Worm (Caenorhabditis elegans): ENCODE results near the gene F53F4.7.

Gene F53F4.7

DNA sequence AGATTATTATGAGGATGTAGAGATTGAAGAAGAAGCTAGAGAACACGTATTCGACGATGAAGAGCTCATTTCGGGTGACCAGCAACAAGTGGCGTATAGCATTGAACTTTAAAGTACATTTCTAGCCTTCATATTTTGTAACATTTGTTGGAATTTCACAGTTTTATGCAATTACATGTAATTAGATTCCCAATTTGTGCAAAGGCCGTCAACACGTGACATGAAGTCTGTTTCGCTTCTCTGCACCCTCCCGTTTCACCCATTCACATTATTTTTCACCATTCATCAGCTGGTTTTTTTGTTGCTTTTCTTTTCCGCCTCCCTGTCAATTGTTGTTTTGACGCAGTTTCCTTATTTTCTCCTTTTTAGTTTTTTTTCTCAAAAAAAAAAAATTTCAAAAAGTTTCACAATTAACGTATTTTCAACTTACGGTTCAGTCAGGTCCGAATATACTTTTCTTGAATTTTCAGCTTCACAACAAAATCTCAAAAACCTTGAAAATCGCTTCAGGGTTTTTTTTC, 13.4 kb upstream of the F53F4.7 start, which contains the start of gene sde-2:
Gene sde-2, plus strand, starts transcription at position 471 of the 521 bp plus-strand sequence.
- no peak for TF ChIP-seq lin-13 (tag; optimal IDR thresholded peaks at IDR 0.05)
- TF ChIP-seq ces-1 (GFP tag; optimal IDR thresholded peaks at IDR 0.05), result peak; percentile 82

DNA sequence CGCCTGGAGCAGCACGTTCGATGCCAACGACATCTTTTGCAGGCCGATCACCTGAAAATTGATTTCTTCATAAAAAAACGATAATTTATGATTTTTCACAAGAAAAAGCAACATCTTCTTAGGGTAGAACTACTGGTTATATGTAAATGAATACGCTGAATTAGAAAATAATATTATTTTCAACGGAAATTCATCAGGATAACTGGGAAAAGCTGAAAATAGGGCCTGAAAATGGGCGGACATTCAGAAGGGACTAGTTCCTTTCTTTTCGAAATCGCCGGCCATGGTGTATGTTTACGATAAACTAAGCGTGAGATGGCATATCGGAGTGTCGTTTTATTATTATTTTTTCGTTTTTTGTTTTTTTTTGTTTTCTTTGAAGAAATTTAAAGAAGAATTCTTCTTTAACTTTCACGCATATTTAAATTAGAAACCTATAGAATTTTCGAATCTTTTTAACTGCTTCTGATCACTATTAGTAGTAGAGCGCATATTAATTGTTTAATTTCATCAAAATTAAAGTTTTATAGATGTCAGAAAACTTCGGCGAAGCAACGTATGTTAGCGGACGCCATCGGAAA, 11.8 kb upstream of the F53F4.7 start, which contains the start of the genes nduv-2 and F53F4.12:
Gene nduv-2, minus strand, starts transcription at position 51 of the 581 bp plus-strand sequence.
Gene F53F4.12, plus strand, starts transcription at position 531 of the 581 bp plus-strand sequence.
- no peak for TF ChIP-seq tbx-8 (GFP tag; optimal IDR thresholded peaks at IDR 0.05)
- TF ChIP-seq blmp-1 (tag; optimal IDR thresholded peaks at IDR 0.05), result no peak
- TF ChIP-seq hlh-1 (tag; optimal IDR thresholded peaks at IDR 0.05), result no peak
- TF ChIP-seq ces-1 (GFP tag; optimal IDR thresholded peaks at IDR 0.05), result no peak
- no peak for TF ChIP-seq M03D4.4 (tag; optimal IDR thresholded peaks at IDR 0.05)
- TF ChIP-seq elt-1 (tag; optimal IDR thresholded peaks at IDR 0.05; ENCODE audit: borderline replicate concordance, insufficient read depth), result no peak
- TF ChIP-seq elt-3 (tag; optimal IDR thresholded peaks at IDR 0.05), result no peak
- TF ChIP-seq nhr-237 (tag; optimal IDR thresholded peaks at IDR 0.05), result no peak
- TF ChIP-seq cnd-1 (tag; optimal IDR thresholded peaks at IDR 0.05), result no peak
- TF ChIP-seq nhr-2 (tag; optimal IDR thresholded peaks at IDR 0.05), result no peak

DNA sequence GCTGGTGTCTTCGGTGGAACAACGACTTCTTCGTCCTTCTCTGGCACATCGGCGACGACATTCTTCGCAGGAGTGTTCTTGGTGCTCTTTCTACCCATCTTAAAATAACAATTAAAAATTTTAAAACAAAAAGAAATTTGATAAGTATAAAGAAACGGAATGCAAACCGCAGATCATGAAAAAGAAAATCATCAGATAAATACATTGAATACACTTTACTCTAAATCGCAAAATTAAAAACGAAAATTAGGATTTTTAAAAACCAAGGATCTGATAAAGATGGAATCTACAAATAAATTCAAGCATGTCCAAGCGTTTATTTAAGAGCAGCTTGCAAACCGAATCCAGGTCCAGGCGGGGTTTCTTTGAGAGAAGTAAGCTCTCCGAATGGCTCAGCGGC, 10.7 kb upstream of the F53F4.7 start, which contains the start of gene F53F4.11:
Gene F53F4.11, minus strand, starts transcription at position 101 of the 400 bp plus-strand sequence.
- TF ChIP-seq M03D4.4 (tag; optimal IDR thresholded peaks at IDR 0.05) (no peak), elt-1 (tag; optimal IDR thresholded peaks at IDR 0.05; ENCODE audit: borderline replicate concordance, insufficient read depth) (no peak), sem-2 (GFP tag; optimal IDR thresholded peaks at IDR 0.05) (no peak), ztf-11 (tag; optimal IDR thresholded peaks at IDR 0.05) (no peak), ceh-43 (GFP tag; optimal IDR thresholded peaks at IDR 0.05) (no peak), unc-62 (GFP tag; optimal IDR thresholded peaks at IDR 0.05) (no peak), nhr-12 (tag; optimal IDR thresholded peaks at IDR 0.05) (no peak), nhr-76 (tag; optimal IDR thresholded peaks at IDR 0.05) (no peak), nhr-237 (tag; optimal IDR thresholded peaks at IDR 0.05) (no peak), hlh-1 (tag; optimal IDR thresholded peaks at IDR 0.05) (no peak), unc-39 (tag; optimal IDR thresholded peaks at IDR 0.05) (no peak), flh-1 (GFP tag; optimal IDR thresholded peaks at IDR 0.05) (no peak), lin-13 (tag; optimal IDR thresholded peaks at IDR 0.05) (no peak), snpc-4 (tag; optimal IDR thresholded peaks at IDR 0.05) (no peak), ceh-39 (tag; optimal IDR thresholded peaks at IDR 0.05) (no peak), mab-5 (tag; optimal IDR thresholded peaks at IDR 0.05) (no peak), blmp-1 (tag; optimal IDR thresholded peaks at IDR 0.05) (no peak), ceh-83 (GFP tag; optimal IDR thresholded peaks at IDR 0.05) (no peak)

DNA sequence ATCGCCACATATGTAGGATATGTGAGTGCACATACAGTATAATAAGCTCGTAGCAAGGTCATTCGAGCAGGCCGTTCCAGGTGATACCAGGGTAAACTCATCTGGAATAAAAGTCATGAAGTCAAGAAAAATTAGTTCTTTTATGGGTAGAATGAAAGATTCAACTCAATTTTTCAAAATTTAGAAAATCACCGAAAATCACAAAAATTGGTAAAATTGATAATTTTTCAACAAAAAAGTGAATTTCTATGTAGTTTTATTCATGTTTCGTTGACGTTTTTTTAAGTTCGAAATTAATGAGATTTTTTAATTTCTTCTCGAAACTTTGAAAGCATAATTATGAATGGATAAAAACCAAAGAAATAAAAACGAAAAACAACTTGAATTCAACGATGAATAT, 8.0 kb upstream of the F53F4.7 start, which contains the start of gene F53F4.16:
Gene F53F4.16, minus strand, starts transcription at position 101 of the 400 bp plus-strand sequence.
- TF ChIP-seq sem-2 (GFP tag; optimal IDR thresholded peaks at IDR 0.05) (no peak), nhr-28 (tag; optimal IDR thresholded peaks at IDR 0.05) (no peak), pha-4 (tag; optimal IDR thresholded peaks at IDR 0.05) (no peak), bed-3 (GFP tag; optimal IDR thresholded peaks at IDR 0.05) (no peak), unc-120 (tag; optimal IDR thresholded peaks at IDR 0.05; ENCODE audit: poor library complexity, severe bottlenecking) (no peak), ceh-39 (tag; optimal IDR thresholded peaks at IDR 0.05) (no peak), sptf-1 (tag; optimal IDR thresholded peaks at IDR 0.05) (no peak), snpc-4 (tag; optimal IDR thresholded peaks at IDR 0.05) (no peak), M03D4.4 (tag; optimal IDR thresholded peaks at IDR 0.05) (no peak), zip-8 (tag; optimal IDR thresholded peaks at IDR 0.05) (no peak), ces-1 (GFP tag; optimal IDR thresholded peaks at IDR 0.05) (no peak), tbx-8 (GFP tag; optimal IDR thresholded peaks at IDR 0.05) (no peak), lin-13 (tag; optimal IDR thresholded peaks at IDR 0.05) (no peak), nhr-2 (tag; optimal IDR thresholded peaks at IDR 0.05) (no peak), mab-5 (tag; optimal IDR thresholded peaks at IDR 0.05) (no peak)

DNA sequence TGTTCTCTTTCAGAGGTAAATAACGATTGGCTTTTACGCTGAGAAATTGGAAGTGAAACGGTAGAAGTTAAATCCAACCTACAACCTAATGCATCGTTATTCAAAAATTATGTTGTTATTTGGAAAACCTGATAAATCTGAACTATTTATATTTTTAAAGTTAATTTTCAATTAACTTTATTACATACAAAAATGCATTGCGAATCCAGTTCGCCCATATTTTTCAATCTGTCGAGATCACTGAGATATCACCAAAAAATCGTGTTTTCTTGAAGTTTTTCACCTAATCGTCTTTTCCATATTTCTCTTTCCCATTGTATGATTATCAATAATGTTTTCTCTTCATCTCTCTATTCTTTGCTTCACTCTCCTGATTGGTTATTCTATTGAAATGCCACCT, 6.9 kb upstream of the F53F4.7 start, which contains the start of gene F53F4.15:
Gene F53F4.15, plus strand, starts transcription at position 301 of the 400 bp plus-strand sequence.
- TF ChIP-seq bed-3 (GFP tag; optimal IDR thresholded peaks at IDR 0.05) (no peak), nhr-28 (tag; optimal IDR thresholded peaks at IDR 0.05) (no peak), unc-39 (tag; optimal IDR thresholded peaks at IDR 0.05) (no peak), blmp-1 (tag; optimal IDR thresholded peaks at IDR 0.05) (no peak), sem-2 (GFP tag; optimal IDR thresholded peaks at IDR 0.05) (no peak), drap-1 (GFP tag; optimal IDR thresholded peaks at IDR 0.05) (no peak), lsy-2 (tag; optimal IDR thresholded peaks at IDR 0.05) (no peak), ceh-43 (GFP tag; optimal IDR thresholded peaks at IDR 0.05) (no peak), cnd-1 (tag; optimal IDR thresholded peaks at IDR 0.05) (no peak), lin-13 (tag; optimal IDR thresholded peaks at IDR 0.05) (no peak), snpc-4 (tag; optimal IDR thresholded peaks at IDR 0.05) (no peak), nhr-237 (tag; optimal IDR thresholded peaks at IDR 0.05) (no peak), ztf-11 (tag; optimal IDR thresholded peaks at IDR 0.05) (no peak)

Measured in whole organism, mixed stage, embryonic.